Fruit fly (Drosophila melanogaster) whole organism, embryonic: ENCODE results near the gene CG45072.

Experiments used
- Ada2b ChIP-seq: fragments of 200-800 bp; sonication (Bioruptor generic); IDR thresholded peaks from 2 replicates; pipeline ENCODE4 v1.3.6; 2022; ENCODE audit warnings: missing biosample characterization, missing genetic modification characterization
- CG11093 ChIP-seq: fragments of 200-800 bp; sonication (Bioruptor generic); IDR thresholded peaks from 3 replicates; pipeline ENCODE4 v1.3.6; 2022; ENCODE audit warnings: missing biosample characterization, missing genetic modification characterization
- CG11696 ChIP-seq: fragments of 200-800 bp; sonication (Bioruptor generic); IDR thresholded peaks from 2 replicates; pipeline ENCODE4 v1.3.6; 2022; ENCODE audit warnings: missing biosample characterization, missing genetic modification characterization
- CG1233 ChIP-seq: fragments of 200-800 bp; sonication (Bioruptor generic); optimal IDR thresholded peaks from 4 replicates; lab custom pipeline; 2018; ENCODE audit warnings: missing biosample characterization, mild to moderate bottlenecking, missing genetic modification characterization
- CG13123 ChIP-seq: fragments of 200-800 bp; sonication (Bioruptor generic); optimal IDR thresholded peaks from 2 replicates; lab custom pipeline; 2016; ENCODE audit warnings: missing biosample characterization, missing genetic modification characterization
- CG13894 ChIP-seq: fragments of 200-800 bp; sonication (Bioruptor generic); optimal IDR thresholded peaks from 3 replicates; lab custom pipeline; 2018; ENCODE audit warnings: missing biosample characterization, mild to moderate bottlenecking, missing genetic modification characterization, moderate library complexity
- CG14050 ChIP-seq: fragments of 200-800 bp; sonication (Bioruptor generic); IDR thresholded peaks from 3 replicates; pipeline ENCODE4 v1.3.6; 2022; ENCODE audit warnings: missing biosample characterization, missing genetic modification characterization
- CG14441 ChIP-seq: fragments of 200-800 bp; sonication (Bioruptor generic); IDR thresholded peaks from 2 replicates; pipeline ENCODE4 v1.3.6; 2022; ENCODE audit warnings: missing biosample characterization, missing genetic modification characterization
- CG15479 ChIP-seq: fragments of 200-800 bp; sonication (Bioruptor generic); optimal IDR thresholded peaks from 3 replicates; lab custom pipeline; 2019; ENCODE audit warnings: missing biosample characterization, mild to moderate bottlenecking, missing genetic modification characterization, moderate library complexity
- CG1603 ChIP-seq: fragments of 200-800 bp; sonication (Bioruptor generic); optimal IDR thresholded peaks from 2 replicates; lab custom pipeline; 2019; ENCODE audit warnings: missing biosample characterization, mild to moderate bottlenecking, missing genetic modification characterization, moderate library complexity
- CG1647 ChIP-seq: fragments of 200-800 bp; sonication (Bioruptor generic); optimal IDR thresholded peaks from 3 replicates; lab custom pipeline; 2016; ENCODE audit warnings: missing biosample characterization, missing genetic modification characterization
- CG17568 ChIP-seq: fragments of 200-800 bp; sonication (Bioruptor generic); optimal IDR thresholded peaks from 2 replicates; lab custom pipeline; 2018; ENCODE audit warnings: missing biosample characterization, mild to moderate bottlenecking, missing genetic modification characterization, moderate library complexity
- CG2120 ChIP-seq: fragments of 200-800 bp; sonication (Bioruptor generic); optimal IDR thresholded peaks from 3 replicates; lab custom pipeline; 2016; ENCODE audit warnings: missing biosample characterization, missing genetic modification characterization
- CG2712 ChIP-seq: fragments of 200-800 bp; optimal IDR thresholded peaks from 3 replicates; lab custom pipeline; 2019; ENCODE audit warnings: missing biosample characterization, mild to moderate bottlenecking, missing genetic modification characterization, moderate library complexity
- CG2889 ChIP-seq: fragments of 200-800 bp; sonication (Bioruptor generic); IDR thresholded peaks from 3 replicates; pipeline ENCODE4 v1.3.6; 2022; ENCODE audit warnings: missing biosample characterization, missing genetic modification characterization
- CG3281 ChIP-seq: fragments of 200-800 bp; sonication (Bioruptor generic); optimal IDR thresholded peaks from 3 replicates; lab custom pipeline; 2017; ENCODE audit warnings: missing biosample characterization, mild to moderate bottlenecking, missing genetic modification characterization
- CG34376 ChIP-seq: fragments of 200-800 bp; sonication (Bioruptor generic); optimal IDR thresholded peaks from 2 replicates; lab custom pipeline; 2018; ENCODE audit warnings: missing biosample characterization, mild to moderate bottlenecking, missing genetic modification characterization
- CG3995 ChIP-seq: fragments of 200-800 bp; sonication (Bioruptor generic); optimal IDR thresholded peaks from 3 replicates; lab custom pipeline; 2016; ENCODE audit warnings: missing biosample characterization, missing genetic modification characterization
- CG4424 ChIP-seq: fragments of 200-800 bp; sonication (Bioruptor generic); optimal IDR thresholded peaks from 3 replicates; lab custom pipeline; 2016; ENCODE audit warnings: missing biosample characterization, missing genetic modification characterization
- CG7928 ChIP-seq: fragments of 200-800 bp; sonication (Bioruptor generic); optimal IDR thresholded peaks from 2 replicates; lab custom pipeline; 2017; ENCODE audit warnings: missing biosample characterization, mild to moderate bottlenecking, missing genetic modification characterization
- CkIIα-i1 ChIP-seq: fragments of 200-800 bp; sonication (Bioruptor generic); IDR thresholded peaks from 2 replicates; pipeline ENCODE4 v1.3.6; 2022; ENCODE audit warnings: missing biosample characterization, missing genetic modification characterization
- CoRest ChIP-seq: fragments of 200-800 bp; sonication (Bioruptor generic); optimal IDR thresholded peaks from 3 replicates; lab custom pipeline; 2018; ENCODE audit warnings: missing biosample characterization, mild to moderate bottlenecking, missing genetic modification characterization, moderate library complexity
- Dip2 ChIP-seq: fragments of 200-800 bp; sonication (Bioruptor generic); IDR thresholded peaks from 2 replicates; pipeline ENCODE4 v1.3.6; 2022; ENCODE audit warnings: missing biosample characterization, missing genetic modification characterization
- Doc3 ChIP-seq: fragments of 200-800 bp; sonication (Bioruptor generic); IDR thresholded peaks from 3 replicates; pipeline ENCODE4 v1.3.6; 2022; ENCODE audit warnings: missing biosample characterization, missing genetic modification characterization; ENCODE audit not compliant: partially characterized antibody
- GATAe ChIP-seq: fragments of 200-800 bp; sonication (Bioruptor generic); conservative IDR thresholded peaks from 2 replicates; pipeline ENCODE4 v1.3.6; 2022; ENCODE audit warnings: missing biosample characterization, missing genetic modification characterization
- HLH54F ChIP-seq: fragments of 200-800 bp; sonication (Bioruptor generic); optimal IDR thresholded peaks from 3 replicates; lab custom pipeline; 2016; ENCODE audit warnings: missing biosample characterization, missing genetic modification characterization
- Jarid2 ChIP-seq: fragments of 200-800 bp; sonication (Bioruptor generic); optimal IDR thresholded peaks from 3 replicates; lab custom pipeline; 2017; ENCODE audit warnings: mild to moderate bottlenecking, missing biosample characterization, missing genetic modification reagents, missing genetic modification characterization
- Lim3 ChIP-seq: fragments of 200-800 bp; sonication (Bioruptor generic); IDR thresholded peaks from 2 replicates; pipeline ENCODE4 v1.3.6; 2022; ENCODE audit warnings: missing biosample characterization, missing genetic modification characterization
- Opbp ChIP-seq: fragments of 200-800 bp; sonication (Bioruptor generic); IDR thresholded peaks from 3 replicates; pipeline ENCODE4 v1.3.6; 2022; ENCODE audit warnings: missing biosample characterization, missing genetic modification characterization; ENCODE audit not compliant: partially characterized antibody
- Side ChIP-seq: fragments of 200-800 bp; sonication (Bioruptor generic); optimal IDR thresholded peaks from 2 replicates; lab custom pipeline; 2016; ENCODE audit warnings: missing biosample characterization, missing genetic modification characterization
- Sox100B ChIP-seq: fragments of 200-800 bp; sonication (Bioruptor generic); optimal IDR thresholded peaks from 3 replicates; lab custom pipeline; 2018; ENCODE audit warnings: missing biosample characterization, mild to moderate bottlenecking, missing genetic modification characterization
- Taf1 ChIP-seq: fragments of 200-800 bp; sonication (Bioruptor generic); IDR thresholded peaks from 2 replicates; pipeline ENCODE4 v1.3.6; 2022; ENCODE audit warnings: missing biosample characterization, missing genetic modification characterization
- Vsx1 ChIP-seq: fragments of 200-800 bp; sonication (Bioruptor generic); optimal IDR thresholded peaks from 2 replicates; lab custom pipeline; 2017; ENCODE audit warnings: missing biosample characterization, mild to moderate bottlenecking, missing genetic modification characterization, missing genetic modification reagents
- ase ChIP-seq: fragments of 200-800 bp; sonication (Bioruptor generic); IDR thresholded peaks from 3 replicates; pipeline ENCODE4 v1.3.6; 2022; ENCODE audit warnings: missing biosample characterization, missing genetic modification characterization
- bab2 ChIP-seq: fragments of 200-800 bp; sonication (Bioruptor generic); optimal IDR thresholded peaks from 2 replicates; lab custom pipeline; 2016; ENCODE audit warnings: missing biosample characterization, missing genetic modification characterization
- bcd ChIP-seq: fragments of 200-800 bp; sonication (Bioruptor generic); optimal IDR thresholded peaks from 2 replicates; lab custom pipeline; 2017; ENCODE audit warnings: missing biosample characterization, mild to moderate bottlenecking, missing genetic modification characterization
- caup ChIP-seq: fragments of 200-800 bp; sonication (Bioruptor generic); optimal IDR thresholded peaks from 3 replicates; lab custom pipeline; 2017; ENCODE audit warnings: missing biosample characterization, mild to moderate bottlenecking, missing genetic modification characterization, moderate library complexity; ENCODE audit not compliant: severe bottlenecking
- chinmo ChIP-seq: fragments of 200-800 bp; sonication (Bioruptor generic); IDR thresholded peaks from 4 replicates; pipeline ENCODE4 v1.3.6; 2022; ENCODE audit warnings: missing biosample characterization, missing genetic modification characterization; ENCODE audit not compliant: partially characterized antibody
- ems ChIP-seq: fragments of 200-800 bp; sonication (Bioruptor generic); optimal IDR thresholded peaks from 3 replicates; lab custom pipeline; 2016; ENCODE audit warnings: missing biosample characterization, missing genetic modification characterization
- fd96Cb ChIP-seq: fragments of 200-800 bp; sonication (Bioruptor generic); optimal IDR thresholded peaks from 2 replicates; lab custom pipeline; 2018; ENCODE audit warnings: missing biosample characterization, mild to moderate bottlenecking, missing genetic modification characterization, moderate library complexity
- gce ChIP-seq: fragments of 200-800 bp; sonication (Bioruptor generic); IDR thresholded peaks from 3 replicates; pipeline ENCODE4 v1.3.6; 2022; ENCODE audit warnings: missing biosample characterization, missing genetic modification characterization
- gcm ChIP-seq: fragments of 200-800 bp; sonication (Bioruptor generic); optimal IDR thresholded peaks from 2 replicates; lab custom pipeline; 2019; ENCODE audit warnings: missing biosample characterization, mild to moderate bottlenecking, missing genetic modification characterization, moderate library complexity
- p53 ChIP-seq: fragments of 200-800 bp; sonication (Bioruptor generic); optimal IDR thresholded peaks from 2 replicates; lab custom pipeline; 2016; ENCODE audit warnings: missing biosample characterization, missing genetic modification characterization
- prd ChIP-seq, 3 experiments: fragments of >200 bp in 2 of 3; fragments of 200-800 bp in 1 of 3; sonication (Bioruptor generic) in 1 of 3; optimal IDR thresholded peaks in 2 of 3; IDR thresholded peaks in 1 of 3; 2 replicates in 2 of 3; 3 replicates in 1 of 3; pipeline versions ENCODE4 v1.3.6 to Lab custom; 2017 to 2022; ENCODE audit warnings: missing biosample characterization in 1 of 3, missing genetic modification characterization in 1 of 3
- psq ChIP-seq: fragments of 200-800 bp; sonication (Bioruptor generic); optimal IDR thresholded peaks from 2 replicates; lab custom pipeline; 2017; ENCODE audit warnings: missing biosample characterization, missing genetic modification characterization
- schlank ChIP-seq: fragments of 200-800 bp; sonication (Bioruptor generic); optimal IDR thresholded peaks from 2 replicates; lab custom pipeline; 2018; ENCODE audit warnings: missing biosample characterization, mild to moderate bottlenecking, missing genetic modification characterization
- sisA ChIP-seq: fragments of 200-800 bp; sonication (Bioruptor generic); IDR thresholded peaks from 2 replicates; pipeline ENCODE4 v1.3.6; 2022; ENCODE audit warnings: missing biosample characterization, missing genetic modification characterization
- vvl ChIP-seq: fragments of 200-800 bp; sonication (Bioruptor generic); IDR thresholded peaks from 2 replicates; pipeline ENCODE4 v1.3.6; 2022; ENCODE audit warnings: missing biosample characterization, missing genetic modification characterization

The CG45072 gene

dm6 chr3R:30170671-30171667 is 47.9 kb upstream of the CG45072 start, which contains the start of gene Rsod (continued):
- TF ChIP-seq prd (optimal IDR thresholded peaks at IDR 0.05; lab: Kevin White, UChicago) (no peak), prd (GFP tag; IDR thresholded peaks at IDR 0.05; lab: Robert Waterston, UW) (peak; percentile 73; the same call in 2 of the 3 replicates), CG4424 (no peak), CG1647 (no peak), Ada2b (GFP tag; lab: Robert Waterston, UW) (peak; percentile 54), ase (peak; percentile 78), Lim3 (GFP tag; lab: Robert Waterston, UW) (peak; percentile 67), CG2120 (GFP tag; lab: Kevin White, UChicago) (no peak), caup (no peak), p53 (GFP tag; lab: Kevin White, UChicago) (no peak), vvl (GFP tag; lab: Robert Waterston, UW) (peak; percentile 92), ems (GFP tag; lab: Kevin White, UChicago) (no peak), CG11093 (GFP tag; lab: Robert Waterston, UW) (peak; percentile 73), Vsx1 (GFP tag; lab: Kevin White, UChicago) (peak; percentile 64), CG14050 (GFP tag; lab: Robert Waterston, UW) (peak; percentile 52), Dip2 (no peak), bcd (GFP tag; lab: Kevin White, UChicago) (peak; percentile 36), CG34376 (no peak), CkIIα-i1 (GFP tag; lab: Robert Waterston, UW) (no peak), CG13123 (GFP tag; lab: Kevin White, UChicago) (no peak), CG3281 (GFP tag; lab: Kevin White, UChicago) (no peak), HLH54F (GFP tag; lab: Kevin White, UChicago) (no peak), CoRest (peak; percentile 27), gcm (GFP tag; lab: Kevin White, UChicago) (peak; percentile 14), CG3995 (GFP tag; lab: Kevin White, UChicago) (no peak), Opbp (no peak), CG1233 (peak; percentile 21), CG14441 (GFP tag; lab: Robert Waterston, UW) (peak; percentile 69), Sox100B (GFP tag; lab: Kevin White, UChicago) (peak; percentile 58), Jarid2 (GFP tag; lab: Kevin White, UChicago) (peak; percentile 55), CG2889 (GFP tag; lab: Robert Waterston, UW) (no peak), chinmo (GFP tag; lab: Robert Waterston, UW) (peak; percentile 87; the same call in 2 of the 4 replicates), fd96Cb (peak; percentile 64), Side (no peak), CG1603 (tag; lab: Kevin White, UChicago) (peak; percentile 64), CG13894 (tag; lab: Kevin White, UChicago) (no peak), CG15479 (GFP tag; lab: Kevin White, UChicago) (no peak), CG2712 (tag; lab: Kevin White, UChicago) (peak; percentile 70), psq (peak; percentile 42), CG7928 (GFP tag; lab: Kevin White, UChicago) (no peak), schlank (tag; lab: Kevin White, UChicago) (no peak), Taf1 (peak; percentile 61), CG17568 (GFP tag; lab: Kevin White, UChicago) (peak; percentile 31), Doc3 (no peak), CG11696 (GFP tag; lab: Robert Waterston, UW) (no peak), gce (peak; percentile 82), bab2 (GFP tag; lab: Kevin White, UChicago) (no peak), GATAe (GFP tag; lab: Robert Waterston, UW) (no peak), sisA (peak; percentile 74)
